Worm (Caenorhabditis elegans): ENCODE data around the gene Y41E3.13.

Y41E3.13 gene

ce11 chrIV:15036974-15037373 is 21.1 kb upstream of the Y41E3.13 start, which contains the start of gene eef-1B.2 (continued):
- TF ChIP-seq F57A8.1 (GFP tag; optimal IDR thresholded peaks at IDR 0.05), result no peak
- peak; percentile 9 to 77 for TF ChIP-seq let-607 (tag; optimal IDR thresholded peaks at IDR 0.05)
- TF ChIP-seq attf-6 (GFP tag; IDR thresholded peaks at IDR 0.05), result peak; percentile 64; the same call in 1 of the 2 replicates
- peak; percentile 12 for TF ChIP-seq lin-40 (tag; optimal IDR thresholded peaks at IDR 0.05)
- no peak for TF ChIP-seq Y56A3A.18 (GFP tag; IDR thresholded peaks at IDR 0.05)
- no peak for TF ChIP-seq unc-62 (GFP tag; optimal IDR thresholded peaks at IDR 0.05)
- TF ChIP-seq attf-5 (GFP tag; optimal IDR thresholded peaks at IDR 0.05), result peak; percentile 51
- 0 out of 2 replicates have a peak, but pooled peaks have one; percentile 35 for TF ChIP-seq B0336.3 (GFP tag; IDR thresholded peaks at IDR 0.05)
- TF ChIP-seq dpl-1 (GFP tag; optimal IDR thresholded peaks at IDR 0.05), result peak; percentile 74
- TF ChIP-seq zim-3 (tag; optimal IDR thresholded peaks at IDR 0.05), result no peak
- TF ChIP-seq ztf-28 (GFP tag; IDR thresholded peaks at IDR 0.05), result no peak
- peak; percentile 5 for TF ChIP-seq ceh-27 (GFP tag; optimal IDR thresholded peaks at IDR 0.05)
- 0 out of 2 replicates have a peak, but pooled peaks have one; percentile 16 for TF ChIP-seq hmg-1.2 (GFP tag; IDR thresholded peaks at IDR 0.05)
- TF ChIP-seq tbp1 (GFP tag; optimal IDR thresholded peaks at IDR 0.05), result peak; percentile 37
- TF ChIP-seq snpc-1.1 (tag; optimal IDR thresholded peaks at IDR 0.05; ENCODE audit: insufficient read depth), result peak; percentile 12
- TF ChIP-seq pbrm-1 (GFP tag; IDR thresholded peaks at IDR 0.05), result 0 out of 2 replicates have a peak, but pooled peaks have one; percentile 24
- TF ChIP-seq ztf-18 (tag; optimal IDR thresholded peaks at IDR 0.05), result peak; percentile 86
- TF ChIP-seq sdz-38 (tag; optimal IDR thresholded peaks at IDR 0.05), result no peak
- no peak for TF ChIP-seq F37B4.10 (GFP tag; IDR thresholded peaks at IDR 0.05)
- TF ChIP-seq cebp-1 (GFP tag; IDR thresholded peaks at IDR 0.05), result no peak
- peak; percentile 50 for TF ChIP-seq cebp-1 (tag; optimal IDR thresholded peaks at IDR 0.05)
- TF ChIP-seq F23B12.7 (tag; optimal IDR thresholded peaks at IDR 0.05; ENCODE audit: insufficient read depth), result peak; percentile 62
- no peak for TF ChIP-seq ZK185.1 (tag; optimal IDR thresholded peaks at IDR 0.05; ENCODE audit: poor library complexity, severe bottlenecking)
- no peak for TF ChIP-seq F22D6.2 (tag; optimal IDR thresholded peaks at IDR 0.05)
- no peak for TF ChIP-seq T26A5.8 (tag; optimal IDR thresholded peaks at IDR 0.05)
- TF ChIP-seq madf-3 (GFP tag; IDR thresholded peaks at IDR 0.05), result no peak
- TF ChIP-seq efl-1 (GFP tag; optimal IDR thresholded peaks at IDR 0.05), result peak; percentile 80
- no peak for TF ChIP-seq aptf-2 (GFP tag; conservative IDR thresholded peaks at IDR 0.05)
- no peak for TF ChIP-seq nhr-90 (tag; optimal IDR thresholded peaks at IDR 0.05)
- TF ChIP-seq xnd-1 (tag; optimal IDR thresholded peaks at IDR 0.05), result no peak
- TF ChIP-seq T07F8.4 (tag; optimal IDR thresholded peaks at IDR 0.05), result no peak
- TF ChIP-seq mcd-1 (GFP tag; IDR thresholded peaks at IDR 0.05), result peak; percentile 43; the same call in 1 of the 2 replicates
- no peak for TF ChIP-seq ceh-40 (GFP tag; IDR thresholded peaks at IDR 0.05)
- TF ChIP-seq let-526 (GFP tag; IDR thresholded peaks at IDR 0.05), result no peak
- no peak for TF ChIP-seq pha-4 (tag; optimal IDR thresholded peaks at IDR 0.05)
- TF ChIP-seq K11D2.4 (GFP tag; IDR thresholded peaks at IDR 0.05), result no peak
- peak; percentile 9 for TF ChIP-seq lsl-1 (GFP tag; optimal IDR thresholded peaks at IDR 0.05)
- TF ChIP-seq Y95B8A.8 (GFP tag; IDR thresholded peaks at IDR 0.05), result no peak
- 0 out of 2 replicates have a peak, but pooled peaks have one; percentile 36 for TF ChIP-seq D2030.7 (GFP tag; IDR thresholded peaks at IDR 0.05)
- TF ChIP-seq lin-35 (GFP tag; optimal IDR thresholded peaks at IDR 0.05), result peak in 1 of 3 experiments; percentile 86
- TF ChIP-seq ekl-4 (GFP tag; IDR thresholded peaks at IDR 0.05), result no peak
- no peak for TF ChIP-seq ztf-6 (GFP tag; IDR thresholded peaks at IDR 0.05)
- no peak for TF ChIP-seq ztf-22 (GFP tag; optimal IDR thresholded peaks at IDR 0.05)
- TF ChIP-seq aptf-3 (GFP tag; IDR thresholded peaks at IDR 0.05), result no peak
- no peak for TF ChIP-seq chd-7 (tag; optimal IDR thresholded peaks at IDR 0.05)
- TF ChIP-seq nfyb-1 (GFP tag; IDR thresholded peaks at IDR 0.05), result no peak
- no peak for TF ChIP-seq ets-4 (GFP tag; optimal IDR thresholded peaks at IDR 0.05)
- TF ChIP-seq madf-6 (GFP tag; IDR thresholded peaks at IDR 0.05), result peak; percentile 56; the same call in 1 of the 2 replicates
- TF ChIP-seq ccch-3 (GFP tag; optimal IDR thresholded peaks at IDR 0.05), result no peak
